Fruit fly (Drosophila melanogaster) whole organism: Measurements from ENCODE around the gene Atg16.

Source experiments
- pan ChIP-seq: fragments of >200 bp; optimal IDR thresholded peaks from 2 replicates; lab custom pipeline; 2017
- psq ChIP-seq: fragments of >200 bp; optimal IDR thresholded peaks from 2 replicates; lab custom pipeline; 2017
- usp ChIP-seq: fragments of >200 bp; optimal IDR thresholded peaks from 2 replicates; lab custom pipeline; 2017; ENCODE audit warnings: missing biosample characterization, missing genetic modification characterization, mixed read lengths

DNA sequence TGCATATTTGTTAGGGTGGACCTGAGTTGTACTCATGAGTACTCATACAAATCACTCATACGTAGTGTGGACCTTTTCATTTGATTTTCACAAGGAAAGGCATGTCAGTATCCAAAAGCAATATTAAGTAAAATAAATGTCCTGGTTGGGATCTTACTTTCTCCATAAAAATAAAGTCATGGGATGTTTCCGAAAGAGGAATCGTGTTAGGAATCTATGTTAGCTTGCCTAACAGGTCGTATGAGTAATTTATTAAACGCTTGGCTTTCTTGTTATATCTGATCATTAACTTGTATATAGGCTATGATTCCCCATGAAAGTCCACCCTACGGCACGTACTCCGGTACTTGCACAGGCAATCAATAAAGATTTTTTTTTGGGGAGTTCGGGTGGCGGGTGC, 40.9 kb upstream of the Atg16 start:
- no peak for TF ChIP-seq pan (lab: Kevin White, UChicago)
- no peak for TF ChIP-seq psq (lab: Kevin White, UChicago)
- no peak for TF ChIP-seq usp (GFP tag; lab: Kevin White, UChicago)
